Worm (Caenorhabditis elegans): ENCODE measurements around the gene F49F1.17.
A peak's percentile ranks its signal among the peaks of the same experiment; 100 is the strongest.
"Not testable (repeated sequence)": the region's sequence is repeated elsewhere in the genome, so short reads cannot be mapped to it uniquely, and the experiment has no call there.

The F49F1.17 gene

ce11 chrIV:4142986-4143385 lies 7.3 kb upstream of the F49F1.17 start, which contains the start of gene F49F1.12:
F49F1.12 (minus strand) TSS chrIV:4143086.
- not testable (repeated sequence) for TF ChIP-seq zip-2 (tag; optimal IDR thresholded peaks at IDR 0.05); lin-1 (GFP tag; IDR thresholded peaks at IDR 0.05); nhr-48 (tag; optimal IDR thresholded peaks at IDR 0.05)

ce11 chrIV:4141311-4141710 lies 5.7 kb upstream of the F49F1.17 start, which contains the start of gene F49F1.11:
F49F1.11 (minus strand) TSS chrIV:4141411.
- TF ChIP-seq lin-1 (GFP tag; IDR thresholded peaks at IDR 0.05) (no peak), lim-7 (GFP tag; IDR thresholded peaks at IDR 0.05) (no peak), daf-16 (GFP tag; optimal IDR thresholded peaks at IDR 0.05) (no peak), daf-16 (tag; optimal IDR thresholded peaks at IDR 0.05) (no peak)

ce11 chrIV:4140265-4140664 lies 4.6 kb upstream of the F49F1.17 start, which contains the start of gene F49F1.18:
F49F1.18 (minus strand) TSS chrIV:4140365.
- TF ChIP-seq egl-27 (tag; optimal IDR thresholded peaks at IDR 0.05) (no peak), nhr-76 (tag; optimal IDR thresholded peaks at IDR 0.05) (no peak), dve-1 (tag; optimal IDR thresholded peaks at IDR 0.05; ENCODE audit: insufficient read depth) (no peak), nhr-6 (tag; optimal IDR thresholded peaks at IDR 0.05) (no peak), lin-15B (tag; optimal IDR thresholded peaks at IDR 0.05) (no peak), egl-43 (GFP tag; IDR thresholded peaks at IDR 0.05) (no peak), mdl-1 (tag; optimal IDR thresholded peaks at IDR 0.05) (no peak), lin-38 (GFP tag; IDR thresholded peaks at IDR 0.05) (no peak), F49E8.2 (tag; optimal IDR thresholded peaks at IDR 0.05; ENCODE audit: borderline replicate concordance) (no peak), dmd-6 (GFP tag; IDR thresholded peaks at IDR 0.05) (no peak), nhr-11 (tag; optimal IDR thresholded peaks at IDR 0.05) (no peak), mxl-3 (GFP tag; optimal IDR thresholded peaks at IDR 0.05) (no peak), vab-7 (GFP tag; IDR thresholded peaks at IDR 0.05) (no peak), ces-1 (GFP tag; optimal IDR thresholded peaks at IDR 0.05) (no peak), dpl-1 (GFP tag; optimal IDR thresholded peaks at IDR 0.05) (no peak), arid-1 (GFP tag; conservative IDR thresholded peaks at IDR 0.05) (no peak)

ce11 chrIV:4139022-4139421 lies 3.4 kb upstream of the F49F1.17 start, which contains the start of gene F49F1.10:
F49F1.10 (minus strand) TSS chrIV:4139122.
- TF ChIP-seq saeg-2 (GFP tag; IDR thresholded peaks at IDR 0.05), result no peak
- no peak for TF ChIP-seq spr-3 (GFP tag; optimal IDR thresholded peaks at IDR 0.05)

- no peak for TF ChIP-seq tra-1 (GFP tag; IDR thresholded peaks at IDR 0.05)
- TF ChIP-seq daf-19 (GFP tag; conservative IDR thresholded peaks at IDR 0.05), result no peak
- TF ChIP-seq lin-1 (GFP tag; IDR thresholded peaks at IDR 0.05), result no peak
- no peak for TF ChIP-seq dpl-1 (GFP tag; optimal IDR thresholded peaks at IDR 0.05)
- no peak for TF ChIP-seq hlh-30 (tag; optimal IDR thresholded peaks at IDR 0.05; ENCODE audit: insufficient read depth)
- no peak for TF ChIP-seq aha-1 (tag)
Observed at ce11 chrIV:4137472-4137871, 1.8 kb upstream of the F49F1.17 start, which contains the start of gene F49F1.9. F49F1.9 (minus strand) TSS chrIV:4137572.

ce11 chrIV:4125657-4126056 lies 10.0 kb downstream of the F49F1.17 start, which contains the start of gene F49F1.7:
F49F1.7 (minus strand) TSS chrIV:4125757.
- TF ChIP-seq dmd-6 (GFP tag; IDR thresholded peaks at IDR 0.05), result peak; percentile 30; the same call in 1 of the 2 replicates

- TF ChIP-seq daf-19 (GFP tag; conservative IDR thresholded peaks at IDR 0.05) (no peak), ZK337.2 (GFP tag; IDR thresholded peaks at IDR 0.05) (no peak), dmd-6 (GFP tag; IDR thresholded peaks at IDR 0.05) (peak; percentile 59), unc-62 (GFP tag; optimal IDR thresholded peaks at IDR 0.05 in 1 of 2) (peak in 1 of 2 experiments; percentile 8), unc-62 (tag; optimal IDR thresholded peaks at IDR 0.05) (no peak), daf-16 (GFP tag; optimal IDR thresholded peaks at IDR 0.05) (no peak), daf-16 (tag; optimal IDR thresholded peaks at IDR 0.05) (peak; percentile 42), daf-12 (tag; optimal IDR thresholded peaks at IDR 0.05) (no peak), ces-1 (GFP tag; optimal IDR thresholded peaks at IDR 0.05) (no peak), unc-39 (tag; optimal IDR thresholded peaks at IDR 0.05) (no peak)
Observed at ce11 chrIV:4123083-4123482, 12.6 kb downstream of the F49F1.17 start, which contains the start of gene mul-1. mul-1 (minus strand) TSS chrIV:4123166.
